Worm (Caenorhabditis elegans) whole organism, mixed stage, embryonic: ENCODE measurements around the gene ddn-2.

Source experiments
- ceh-43 ChIP-seq: fragments of 200-800 bp; sonication (Bioruptor generic); optimal IDR thresholded peaks from 2 replicates; lab custom pipeline; 2018; ENCODE audit warnings: mild to moderate bottlenecking, missing genetic modification characterization, moderate library complexity, missing compliant biosample characterization
- lsy-2 ChIP-seq: fragments of 150-350 bp; optimal IDR thresholded peaks from 2 replicates; lab custom pipeline; 2014; ENCODE audit warnings: missing biosample characterization, missing genetic modification characterization
- pha-4 ChIP-seq: fragments of 150-350 bp; optimal IDR thresholded peaks from 2 replicates; lab custom pipeline; 2018; ENCODE audit warnings: missing biosample characterization, missing genetic modification reagents, missing genetic modification characterization
- ztf-11 ChIP-seq: fragments of 150-350 bp; optimal IDR thresholded peaks from 2 replicates; lab custom pipeline; 2014; ENCODE audit warnings: missing biosample characterization, missing genetic modification characterization

DNA sequence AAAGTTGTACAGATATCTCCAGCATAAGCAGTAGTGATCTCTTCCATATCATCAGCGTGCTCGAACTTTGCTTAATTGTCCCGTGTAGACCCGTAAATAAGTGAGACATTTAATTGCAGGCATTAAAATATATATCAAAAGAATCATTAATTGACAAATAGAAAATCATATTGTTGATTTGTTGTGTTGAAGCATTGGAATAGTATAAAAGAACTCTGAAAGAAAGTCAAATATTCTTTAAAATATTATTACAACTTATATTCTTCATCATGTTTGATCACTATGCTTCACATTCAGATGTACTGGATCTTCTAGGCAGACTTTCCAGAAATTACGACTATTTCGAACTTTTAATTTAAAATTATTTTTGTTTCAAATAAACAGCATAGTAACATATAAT lies 16.7 kb downstream of the ddn-2 start, which contains the start of gene F58G1.8:
- no peak for TF ChIP-seq ceh-43 (GFP tag; lab: Kevin White, UChicago)
- no peak for TF ChIP-seq lsy-2 (tag; lab: Kevin White, UChicago)
- TF ChIP-seq ztf-11: no peak
- TF ChIP-seq pha-4 (tag; lab: Kevin White, UChicago): no peak
